Worm (Caenorhabditis elegans): ENCODE data around the gene scl-6.

DNA sequence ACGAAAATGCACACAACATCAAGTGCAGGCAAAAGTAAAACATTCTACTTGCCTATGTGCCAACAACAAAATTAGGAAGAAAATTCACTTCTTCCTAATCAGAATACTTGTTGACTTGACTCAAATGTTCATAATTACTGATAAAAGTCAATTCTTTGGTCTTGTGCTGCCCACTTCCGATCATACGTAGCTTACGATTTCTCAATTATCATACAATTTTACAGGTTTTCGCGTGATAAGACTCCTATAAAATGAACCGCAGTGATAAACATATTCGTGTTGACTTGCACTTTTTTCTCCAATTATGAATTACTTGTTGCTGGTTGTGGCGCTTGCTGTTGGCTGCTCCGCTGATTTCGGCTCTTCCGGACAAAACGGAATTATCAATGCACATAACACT is 11.1 kb upstream of the scl-6 start, which contains the start of gene scl-2:
- TF ChIP-seq nhr-237 (tag; optimal IDR thresholded peaks at IDR 0.05): no peak
- TF ChIP-seq lin-11 (tag; optimal IDR thresholded peaks at IDR 0.05): no peak
- no peak for TF ChIP-seq nhr-77 (tag; optimal IDR thresholded peaks at IDR 0.05)
- no peak for TF ChIP-seq nhr-25 (tag; optimal IDR thresholded peaks at IDR 0.05)
- TF ChIP-seq nhr-11 (tag; optimal IDR thresholded peaks at IDR 0.05): no peak
- no peak for TF ChIP-seq R02D3.7 (tag; optimal IDR thresholded peaks at IDR 0.05)
- no peak for TF ChIP-seq aly-2 (tag; optimal IDR thresholded peaks at IDR 0.05)
